Worm (Caenorhabditis elegans): Measurements from ENCODE around the gene cyn-11.

Gene cyn-11

ce11 chrII:8716231-8716878 is at the start of gene cyn-11, which contains the start of gene T01B7.5:
Gene cyn-11 (minus strand): TSS chrII:8716281.
Gene T01B7.5 (plus strand): TSS chrII:8716828.
- no peak for TF ChIP-seq F57A8.1 (GFP tag; optimal IDR thresholded peaks at IDR 0.05)
- TF ChIP-seq aptf-2 (GFP tag; conservative IDR thresholded peaks at IDR 0.05): no peak
- peak; percentile 3 for TF ChIP-seq nhr-80 (tag; optimal IDR thresholded peaks at IDR 0.05)
- TF ChIP-seq efl-1 (GFP tag; optimal IDR thresholded peaks at IDR 0.05): peak; percentile 46
- peak; percentile 29 for TF ChIP-seq attf-5 (GFP tag; optimal IDR thresholded peaks at IDR 0.05)
- TF ChIP-seq ceh-100 (GFP tag; IDR thresholded peaks at IDR 0.05): peak; percentile 25; the same call in 1 of the 2 replicates
- TF ChIP-seq mes-4 (tag; optimal IDR thresholded peaks at IDR 0.05): no peak

- TF ChIP-seq attf-5 (GFP tag; optimal IDR thresholded peaks at IDR 0.05) (no peak), C06A6.2 (GFP tag; conservative IDR thresholded peaks at IDR 0.05) (0 out of 2 replicates have a peak, but pooled peaks have one; percentile 20), somi-1 (GFP tag; optimal IDR thresholded peaks at IDR 0.05) (peak; percentile 80), cebp-1 (GFP tag; IDR thresholded peaks at IDR 0.05) (no peak), cebp-1 (tag; optimal IDR thresholded peaks at IDR 0.05) (peak; percentile 29), lsl-1 (GFP tag; optimal IDR thresholded peaks at IDR 0.05) (no peak), K11D2.4 (GFP tag; IDR thresholded peaks at IDR 0.05) (0 out of 2 replicates have a peak, but pooled peaks have one; percentile 37), dox-1 (GFP tag; IDR thresholded peaks at IDR 0.05) (0 out of 2 replicates have a peak, but pooled peaks have one; percentile 41), die-1 (tag; optimal IDR thresholded peaks at IDR 0.05) (peak; percentile 11), lin-26 (GFP tag; IDR thresholded peaks at IDR 0.05) (peak; percentile 70; the same call in 1 of the 2 replicates), zim-3 (tag; optimal IDR thresholded peaks at IDR 0.05) (no peak), bed-1 (GFP tag; IDR thresholded peaks at IDR 0.05) (no peak)
Observed at ce11 chrII:8765131-8765530, 49.0 kb upstream of the cyn-11 start.

DNA sequence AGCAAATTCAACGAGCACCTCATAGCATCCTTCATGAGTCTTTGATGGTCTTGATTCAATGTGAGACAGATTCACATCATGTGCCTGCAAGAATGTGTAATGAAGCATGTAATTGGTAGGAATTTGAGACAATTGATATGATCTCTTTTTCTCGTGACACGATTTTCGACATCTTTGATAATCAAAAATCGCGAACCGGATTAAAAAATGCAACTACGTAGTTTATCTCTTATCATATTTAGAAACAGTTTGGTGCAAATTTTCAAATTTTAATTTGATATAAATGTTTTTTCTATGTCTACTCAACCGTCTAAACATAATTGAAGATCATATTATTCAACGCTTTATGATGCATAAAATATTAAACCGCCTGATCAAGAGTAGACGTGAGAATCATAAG is 48.3 kb upstream of the cyn-11 start:
- no peak for TF ChIP-seq nhr-90 (tag; optimal IDR thresholded peaks at IDR 0.05)
- no peak for TF ChIP-seq F23B12.7 (tag; optimal IDR thresholded peaks at IDR 0.05; ENCODE audit: insufficient read depth)
- no peak for TF ChIP-seq efl-1 (GFP tag; optimal IDR thresholded peaks at IDR 0.05)
- TF ChIP-seq Y67H2A.10 (GFP tag; conservative IDR thresholded peaks at IDR 0.05): no peak

- TF ChIP-seq D2030.7 (GFP tag; IDR thresholded peaks at IDR 0.05): no peak
- no peak for TF ChIP-seq lin-54 (GFP tag; optimal IDR thresholded peaks at IDR 0.05)
- TF ChIP-seq zim-3 (tag; optimal IDR thresholded peaks at IDR 0.05): no peak
- TF ChIP-seq mcd-1 (GFP tag; IDR thresholded peaks at IDR 0.05): no peak
- TF ChIP-seq nfya-2 (GFP tag; IDR thresholded peaks at IDR 0.05): no peak
- no peak for TF ChIP-seq ccch-3 (GFP tag; optimal IDR thresholded peaks at IDR 0.05)
- TF ChIP-seq F10E7.11 (tag; optimal IDR thresholded peaks at IDR 0.05): no peak
- no peak for TF ChIP-seq tbp1 (GFP tag; optimal IDR thresholded peaks at IDR 0.05)
- TF ChIP-seq hmg-20 (GFP tag; IDR thresholded peaks at IDR 0.05): no peak
- no peak for TF ChIP-seq Y53G8AR.9 (GFP tag; conservative IDR thresholded peaks at IDR 0.05)
- no peak for TF ChIP-seq gei-17 (GFP tag; optimal IDR thresholded peaks at IDR 0.05)
- TF ChIP-seq ztf-3 (GFP tag; optimal IDR thresholded peaks at IDR 0.05): no peak
- TF ChIP-seq pha-4 (tag; optimal IDR thresholded peaks at IDR 0.05): no peak
- TF ChIP-seq F49E8.2 (tag; optimal IDR thresholded peaks at IDR 0.05; ENCODE audit: insufficient read depth): no peak
- TF ChIP-seq lsy-27 (tag; optimal IDR thresholded peaks at IDR 0.05; ENCODE audit: borderline replicate concordance, insufficient read depth): no peak
Observed at ce11 chrII:8763367-8763766, 47.3 kb upstream of the cyn-11 start.
